Worm (Caenorhabditis elegans) whole organism, late embryonic: ENCODE measurements around the gene F52D10.4.

Experiments
- ama-1 ChIP-seq: fragments of 150-350 bp; optimal IDR thresholded peaks from 2 replicates; lab custom pipeline; 2014
- che-1 ChIP-seq: sonication (generic microtip); optimal IDR thresholded peaks from 2 replicates; lab custom pipeline; 2016; ENCODE audit warnings: mild to moderate bottlenecking, missing genetic modification characterization, missing compliant biosample characterization
- nhr-11 ChIP-seq: fragments of 150-350 bp; optimal IDR thresholded peaks from 2 replicates; lab custom pipeline; 2014; ENCODE audit warnings: missing biosample characterization, missing genetic modification characterization
- zip-5 ChIP-seq: sonication (generic microtip); optimal IDR thresholded peaks from 2 replicates; lab custom pipeline; 2016; ENCODE audit warnings: missing genetic modification characterization, missing compliant biosample characterization

- TF ChIP-seq che-1 (tag; lab: Kevin White, UChicago) (no peak), zip-5 (tag; lab: Kevin White, UChicago) (no peak), ama-1 (lab: Kevin White, UChicago) (no peak), nhr-11 (tag; lab: Kevin White, UChicago) (no peak)
Observed at ce11 chrX:11627013-11627412, 9.7 kb downstream of the F52D10.4 start, which contains the start of gene twk-44.
